Fruit fly (Drosophila melanogaster) whole organism: Measurements from ENCODE around the gene PVRAP.

ENCODE experiments used
- EcR ChIP-seq, 2 experiments: fragments of >200 bp; optimal IDR thresholded peaks; 2 replicates each; lab custom pipeline; 2017; ENCODE audit warnings: missing biosample characterization in 2 of 2, missing genetic modification characterization in 2 of 2, missing genetic modification reagents in 2 of 2
- pan ChIP-seq: fragments of >200 bp; optimal IDR thresholded peaks from 2 replicates; lab custom pipeline; 2017
- psq ChIP-seq: fragments of >200 bp; optimal IDR thresholded peaks from 2 replicates; lab custom pipeline; 2017
- usp ChIP-seq: fragments of >200 bp; optimal IDR thresholded peaks from 2 replicates; lab custom pipeline; 2017; ENCODE audit warnings: missing biosample characterization, missing genetic modification characterization, mixed read lengths

DNA sequence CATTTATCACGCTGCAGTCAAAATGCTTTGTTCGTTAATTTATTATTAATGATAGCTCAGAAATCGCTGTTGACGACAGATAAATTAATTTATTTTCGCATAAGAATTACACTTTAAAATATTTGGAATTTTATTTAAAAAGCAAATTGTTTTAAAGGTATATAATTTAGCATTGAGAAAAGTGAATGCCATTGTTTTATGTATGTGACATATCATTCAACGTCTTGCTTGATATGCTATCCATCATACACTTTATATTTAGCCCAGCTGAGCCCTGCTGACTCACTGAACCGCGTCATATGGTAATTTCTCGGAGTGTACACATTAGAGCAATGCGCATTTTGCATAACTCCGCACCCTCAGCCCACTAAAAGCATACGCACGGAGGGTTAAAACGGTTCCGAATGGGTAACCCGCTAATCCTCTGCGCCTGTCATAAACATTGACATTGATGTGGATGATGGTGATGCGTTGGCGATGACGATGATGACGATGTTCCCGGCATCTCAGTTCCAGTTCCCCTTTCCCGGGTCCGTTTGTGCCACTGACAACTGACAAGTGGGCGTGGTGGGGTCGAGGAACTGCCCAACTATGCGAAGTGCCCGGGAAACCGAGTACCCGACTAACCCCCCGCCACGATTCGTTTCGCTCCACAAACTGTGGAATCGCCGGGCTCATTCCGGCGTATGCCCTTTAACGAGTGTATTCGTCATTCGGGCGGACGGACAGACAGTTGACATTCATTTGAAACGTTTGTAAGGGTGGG lies 7.4 kb upstream of the PVRAP start:
- TF ChIP-seq usp (GFP tag; lab: Kevin White, UChicago) (no peak), pan (no peak), EcR (GFP tag; optimal IDR thresholded peaks at IDR 0.05; lab: Kevin White, UChicago) (no peak), psq (no peak)
